Worm (Caenorhabditis elegans): ENCODE results near the gene Y61A9LA.3.

ce11 chrV:4524327-4524726, 46.6 kb upstream of the Y61A9LA.3 start:
- TF ChIP-seq skn-1 (tag; optimal IDR thresholded peaks at IDR 0.05), result no peak
- TF ChIP-seq R02D3.7 (tag; optimal IDR thresholded peaks at IDR 0.05), result no peak
- no peak for TF ChIP-seq daf-12 (tag; optimal IDR thresholded peaks at IDR 0.05)
- no peak for TF ChIP-seq pqm-1 (tag; optimal IDR thresholded peaks at IDR 0.05)
- no peak for TF ChIP-seq lsy-12 (tag; optimal IDR thresholded peaks at IDR 0.05)
- TF ChIP-seq nhr-11 (tag; optimal IDR thresholded peaks at IDR 0.05), result no peak
- TF ChIP-seq ama-1 (optimal IDR thresholded peaks at IDR 0.05), result no peak
- TF ChIP-seq lin-15B (tag; optimal IDR thresholded peaks at IDR 0.05), result no peak
- TF ChIP-seq ceh-82 (tag; optimal IDR thresholded peaks at IDR 0.05), result no peak
- no peak for TF ChIP-seq ceh-28 (tag; optimal IDR thresholded peaks at IDR 0.05)
- TF ChIP-seq nhr-23 (tag; optimal IDR thresholded peaks at IDR 0.05), result peak; percentile 68
- no peak for TF ChIP-seq nhr-12 (tag; optimal IDR thresholded peaks at IDR 0.05)
